Worm (Caenorhabditis elegans) whole organism, L4 larva: ENCODE data around the gene unc-42.

Experiments used
- R02D3.7 ChIP-seq: fragments of 150-350 bp; sonication (generic microtip); optimal IDR thresholded peaks from 3 replicates; lab custom pipeline; 2014; ENCODE audit warnings: missing biosample characterization, missing genetic modification characterization
- ZK546.5 ChIP-seq, 2 experiments: sonication (generic microtip); optimal IDR thresholded peaks; 2 replicates each; lab custom pipeline; 2017; ENCODE audit warnings: missing biosample characterization in 2 of 2, missing genetic modification characterization in 2 of 2
- attf-4 ChIP-seq: sonication (generic microtip); optimal IDR thresholded peaks from 3 replicates; lab custom pipeline; 2017; ENCODE audit warnings: missing biosample characterization, missing genetic modification characterization
- lin-15B ChIP-seq: fragments of 150-350 bp; sonication (generic microtip); optimal IDR thresholded peaks from 3 replicates; lab custom pipeline; 2014; ENCODE audit warnings: missing biosample characterization, missing genetic modification characterization
- mdl-1 ChIP-seq, 2 experiments: fragments of 150-350 bp in 1 of 2; sonication (generic microtip) in 1 of 2; optimal IDR thresholded peaks; 2 replicates each; lab custom pipeline; 2014 to 2017; ENCODE audit warnings: missing biosample characterization in 2 of 2, missing genetic modification characterization in 2 of 2
- nhr-102 ChIP-seq: sonication (generic microtip); optimal IDR thresholded peaks from 2 replicates; lab custom pipeline; 2016; ENCODE audit warnings: mild to moderate bottlenecking, missing genetic modification characterization, moderate library complexity, missing compliant biosample characterization
- nhr-11 ChIP-seq: fragments of 150-350 bp; optimal IDR thresholded peaks from 2 replicates; lab custom pipeline; 2014; ENCODE audit warnings: missing biosample characterization, missing genetic modification characterization
- nhr-25 ChIP-seq: sonication (generic microtip); optimal IDR thresholded peaks from 2 replicates; lab custom pipeline; 2017; ENCODE audit warnings: missing genetic modification characterization, mild to moderate bottlenecking, missing compliant biosample characterization, antibody characterized with exemption, moderate library complexity, borderline replicate concordance; ENCODE audit not compliant: insufficient read depth
- snpc-4 ChIP-seq: fragments of 150-350 bp; optimal IDR thresholded peaks from 2 replicates; lab custom pipeline; 2014; ENCODE audit warnings: missing biosample characterization, missing genetic modification characterization
- unc-39 ChIP-seq: sonication (generic microtip); optimal IDR thresholded peaks from 2 replicates; lab custom pipeline; 2017; ENCODE audit warnings: missing biosample characterization, missing genetic modification characterization
- ztf-11 ChIP-seq: fragments of 150-350 bp; optimal IDR thresholded peaks from 2 replicates; lab custom pipeline; 2014; ENCODE audit warnings: missing biosample characterization, missing genetic modification characterization

DNA sequence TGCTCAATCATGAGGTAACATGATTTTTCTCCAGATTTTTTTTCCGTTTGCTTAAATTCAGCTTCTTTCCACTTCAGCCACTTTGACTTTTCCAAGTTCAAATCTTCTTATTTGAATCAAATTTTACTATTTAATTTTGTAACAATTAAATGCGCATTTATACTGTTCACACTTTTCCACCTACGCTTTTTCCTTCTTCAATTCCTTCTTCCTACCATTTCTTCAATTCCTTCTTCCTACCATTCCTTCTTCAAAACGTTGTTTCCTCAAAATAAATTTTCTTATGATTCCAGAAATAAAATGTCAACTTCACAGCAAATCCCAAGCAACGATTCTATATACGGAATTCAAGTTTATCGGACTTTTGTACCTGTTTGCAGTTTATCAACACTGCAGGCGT is 47.2 kb upstream of the unc-42 start, which contains the start of gene sru-31:
- no peak for TF ChIP-seq ztf-11 (tag; lab: Kevin White, UChicago)
- TF ChIP-seq nhr-25 (tag; lab: Kevin White, UChicago): no peak
- TF ChIP-seq ZK546.5 (tag; optimal IDR thresholded peaks at IDR 0.05; lab: Kevin White, UChicago): no peak
- TF ChIP-seq nhr-102: no peak
- TF ChIP-seq lin-15B (tag; lab: Kevin White, UChicago): no peak
- no peak for TF ChIP-seq attf-4
- TF ChIP-seq snpc-4 (tag; lab: Kevin White, UChicago): no peak
- TF ChIP-seq mdl-1 (tag; optimal IDR thresholded peaks at IDR 0.05; lab: Kevin White, UChicago): no peak
- TF ChIP-seq R02D3.7: no peak
- TF ChIP-seq unc-39 (tag; lab: Kevin White, UChicago): no peak
- no peak for TF ChIP-seq nhr-11 (tag; lab: Kevin White, UChicago)
